Worm (Caenorhabditis elegans): ENCODE data around the gene dgk-2.

DNA sequence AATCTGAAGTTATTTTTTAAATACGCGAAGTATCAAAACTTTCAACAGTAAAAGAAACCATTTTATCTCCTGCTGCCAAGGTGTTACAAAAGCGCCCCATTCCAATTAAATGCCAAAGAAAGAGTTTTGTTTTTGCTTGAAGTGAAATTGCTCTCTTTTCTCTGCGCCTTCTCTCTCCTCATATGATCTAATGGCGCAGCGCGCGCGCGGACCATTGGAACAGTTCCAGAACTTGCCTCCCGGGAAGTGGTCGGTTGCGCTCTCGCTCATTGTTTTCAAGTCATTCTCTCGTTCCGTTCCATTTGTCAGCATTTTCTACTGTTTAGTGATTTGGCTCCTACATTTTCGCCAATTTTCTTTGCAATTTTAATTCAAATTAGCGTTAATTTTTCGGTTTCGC is 52.3 kb downstream of the dgk-2 start:
- TF ChIP-seq hmg-4 (GFP tag; optimal IDR thresholded peaks at IDR 0.05) (no peak), pes-1 (GFP tag; IDR thresholded peaks at IDR 0.05) (no peak), ceh-13 (GFP tag; optimal IDR thresholded peaks at IDR 0.05) (no peak), aly-1 (tag; optimal IDR thresholded peaks at IDR 0.05) (no peak), hmbx-1 (tag; optimal IDR thresholded peaks at IDR 0.05) (no peak)
